Worm (Caenorhabditis elegans) whole organism, L3 larva: ENCODE measurements around the gene tag-120.

ENCODE experiments used
- R02D3.7 ChIP-seq: fragments of 150-350 bp; optimal IDR thresholded peaks from 2 replicates; lab custom pipeline; 2014; ENCODE audit warnings: missing biosample characterization, missing genetic modification characterization
- aly-2 ChIP-seq: fragments of 150-350 bp; optimal IDR thresholded peaks from 2 replicates; lab custom pipeline; 2014; ENCODE audit warnings: missing biosample characterization, missing genetic modification characterization
- ama-1 ChIP-seq: fragments of 150-350 bp; optimal IDR thresholded peaks from 2 replicates; lab custom pipeline; 2018
- ceh-16 ChIP-seq: sonication (generic microtip); optimal IDR thresholded peaks from 2 replicates; lab custom pipeline; 2017; ENCODE audit warnings: missing biosample characterization, missing genetic modification characterization
- ceh-28 ChIP-seq: fragments of 150-350 bp; optimal IDR thresholded peaks from 2 replicates; lab custom pipeline; 2014; ENCODE audit warnings: missing biosample characterization, missing genetic modification reagents, missing genetic modification characterization
- ceh-82 ChIP-seq: fragments of 150-350 bp; optimal IDR thresholded peaks from 2 replicates; lab custom pipeline; 2014; ENCODE audit warnings: missing biosample characterization, missing genetic modification characterization
- ceh-9 ChIP-seq: sonication (generic microtip); optimal IDR thresholded peaks from 2 replicates; lab custom pipeline; 2018; ENCODE audit warnings: missing biosample characterization, missing genetic modification characterization
- egl-27 ChIP-seq: sonication (generic microtip); optimal IDR thresholded peaks from 4 replicates; lab custom pipeline; 2017; ENCODE audit warnings: missing biosample characterization, missing genetic modification reagents, missing genetic modification characterization
- elt-1 ChIP-seq: fragments of 150-350 bp; optimal IDR thresholded peaks from 2 replicates; lab custom pipeline; 2014; ENCODE audit warnings: missing biosample characterization, missing genetic modification characterization
- elt-2 ChIP-seq: sonication (generic microtip); optimal IDR thresholded peaks from 2 replicates; lab custom pipeline; 2016; ENCODE audit warnings: missing genetic modification reagents, mild to moderate bottlenecking, missing genetic modification characterization, missing compliant biosample characterization
- elt-3 ChIP-seq, 3 experiments: fragments of 150-350 bp in 1 of 3; sonication (generic microtip) in 2 of 3; optimal IDR thresholded peaks; 2 replicates in 2 of 3; 4 replicates in 1 of 3; lab custom pipeline; 2014 to 2017; ENCODE audit warnings: missing biosample characterization in 3 of 3, missing genetic modification characterization in 3 of 3
- hmg-11 ChIP-seq: sonication (generic microtip); optimal IDR thresholded peaks from 2 replicates; lab custom pipeline; 2016; ENCODE audit warnings: missing genetic modification characterization, missing compliant biosample characterization
- jun-1 ChIP-seq: fragments of 150-350 bp; optimal IDR thresholded peaks from 2 replicates; lab custom pipeline; 2014; ENCODE audit warnings: missing biosample characterization, missing genetic modification reagents, missing genetic modification characterization
- lin-15B ChIP-seq: fragments of 150-350 bp; optimal IDR thresholded peaks from 2 replicates; lab custom pipeline; 2014; ENCODE audit warnings: missing biosample characterization, missing genetic modification characterization
- lin-39 ChIP-seq: fragments of 150-350 bp; optimal IDR thresholded peaks from 2 replicates; lab custom pipeline; 2018; ENCODE audit warnings: missing biosample characterization, missing genetic modification reagents, missing genetic modification characterization
- lsy-12 ChIP-seq: sonication (generic microtip); optimal IDR thresholded peaks from 2 replicates; lab custom pipeline; 2016; ENCODE audit warnings: mild to moderate bottlenecking, missing genetic modification characterization, missing compliant biosample characterization
- mdl-1 ChIP-seq: fragments of 150-350 bp; optimal IDR thresholded peaks from 2 replicates; lab custom pipeline; 2014; ENCODE audit warnings: missing biosample characterization, missing genetic modification characterization
- mml-1 ChIP-seq: fragments of 150-350 bp; sonication (generic microtip); optimal IDR thresholded peaks from 3 replicates; lab custom pipeline; 2014; ENCODE audit warnings: missing biosample characterization, missing genetic modification characterization
- nfya-1 ChIP-seq: sonication (generic microtip); optimal IDR thresholded peaks from 2 replicates; lab custom pipeline; 2017; ENCODE audit warnings: missing genetic modification characterization, mild to moderate bottlenecking, missing compliant biosample characterization, antibody characterized with exemption, moderate library complexity; ENCODE audit not compliant: insufficient read depth
- nhr-11 ChIP-seq: fragments of 150-350 bp; optimal IDR thresholded peaks from 2 replicates; lab custom pipeline; 2014; ENCODE audit warnings: missing biosample characterization, missing genetic modification characterization
- nhr-12 ChIP-seq: fragments of 150-350 bp; optimal IDR thresholded peaks from 2 replicates; lab custom pipeline; 2014; ENCODE audit warnings: missing biosample characterization, missing genetic modification characterization
- nhr-23 ChIP-seq: fragments of 150-350 bp; optimal IDR thresholded peaks from 2 replicates; lab custom pipeline; 2014; ENCODE audit warnings: missing biosample characterization, missing genetic modification reagents, missing genetic modification characterization
- nhr-237 ChIP-seq: fragments of 150-350 bp; optimal IDR thresholded peaks from 2 replicates; lab custom pipeline; 2014; ENCODE audit warnings: missing biosample characterization, missing genetic modification characterization
- nhr-25 ChIP-seq: sonication (generic microtip); optimal IDR thresholded peaks from 2 replicates; lab custom pipeline; 2017; ENCODE audit warnings: missing biosample characterization, missing genetic modification characterization
- nhr-28 ChIP-seq: fragments of 150-350 bp; optimal IDR thresholded peaks from 2 replicates; lab custom pipeline; 2014; ENCODE audit warnings: missing biosample characterization, missing genetic modification characterization
- nhr-43 ChIP-seq: sonication (generic microtip); optimal IDR thresholded peaks from 2 replicates; lab custom pipeline; 2016; ENCODE audit warnings: mild to moderate bottlenecking, missing genetic modification characterization, missing compliant biosample characterization; ENCODE audit not compliant: poor library complexity, severe bottlenecking
- nhr-77 ChIP-seq: fragments of 150-350 bp; optimal IDR thresholded peaks from 2 replicates; lab custom pipeline; 2014; ENCODE audit warnings: missing biosample characterization, missing genetic modification characterization
- pha-4 ChIP-seq: fragments of 150-350 bp; optimal IDR thresholded peaks from 2 replicates; lab custom pipeline; 2014; ENCODE audit warnings: missing biosample characterization, missing genetic modification reagents, missing genetic modification characterization
- pqm-1 ChIP-seq: fragments of 150-350 bp; optimal IDR thresholded peaks from 2 replicates; lab custom pipeline; 2017; ENCODE audit warnings: missing biosample characterization, missing genetic modification characterization, inconsistent platforms
- sea-2 ChIP-seq: fragments of 150-350 bp; sonication (generic microtip); optimal IDR thresholded peaks from 4 replicates; lab custom pipeline; 2014; ENCODE audit warnings: missing biosample characterization, missing genetic modification reagents, missing genetic modification characterization
- skn-1 ChIP-seq: fragments of 150-350 bp; optimal IDR thresholded peaks from 2 replicates; lab custom pipeline; 2014; ENCODE audit warnings: missing biosample characterization, missing genetic modification characterization
- snpc-4 ChIP-seq: fragments of 150-350 bp; optimal IDR thresholded peaks from 2 replicates; lab custom pipeline; 2014; ENCODE audit warnings: missing biosample characterization, missing genetic modification characterization
- tbx-2 ChIP-seq: sonication (generic microtip); optimal IDR thresholded peaks from 2 replicates; lab custom pipeline; 2016; ENCODE audit warnings: mild to moderate bottlenecking, missing genetic modification characterization, missing compliant biosample characterization
- unc-39 ChIP-seq: sonication (generic microtip); optimal IDR thresholded peaks from 4 replicates; lab custom pipeline; 2017; ENCODE audit warnings: missing biosample characterization, missing genetic modification characterization
- zag-1 ChIP-seq: fragments of 150-350 bp; optimal IDR thresholded peaks from 2 replicates; lab custom pipeline; 2014; ENCODE audit warnings: missing biosample characterization, missing genetic modification characterization
- ztf-11 ChIP-seq: fragments of 150-350 bp; optimal IDR thresholded peaks from 2 replicates; lab custom pipeline; 2014; ENCODE audit warnings: missing biosample characterization, missing genetic modification characterization
- ztf-4 ChIP-seq: fragments of 150-350 bp; optimal IDR thresholded peaks from 2 replicates; lab custom pipeline; 2014; ENCODE audit warnings: missing biosample characterization, missing genetic modification characterization

tag-120 gene

DNA sequence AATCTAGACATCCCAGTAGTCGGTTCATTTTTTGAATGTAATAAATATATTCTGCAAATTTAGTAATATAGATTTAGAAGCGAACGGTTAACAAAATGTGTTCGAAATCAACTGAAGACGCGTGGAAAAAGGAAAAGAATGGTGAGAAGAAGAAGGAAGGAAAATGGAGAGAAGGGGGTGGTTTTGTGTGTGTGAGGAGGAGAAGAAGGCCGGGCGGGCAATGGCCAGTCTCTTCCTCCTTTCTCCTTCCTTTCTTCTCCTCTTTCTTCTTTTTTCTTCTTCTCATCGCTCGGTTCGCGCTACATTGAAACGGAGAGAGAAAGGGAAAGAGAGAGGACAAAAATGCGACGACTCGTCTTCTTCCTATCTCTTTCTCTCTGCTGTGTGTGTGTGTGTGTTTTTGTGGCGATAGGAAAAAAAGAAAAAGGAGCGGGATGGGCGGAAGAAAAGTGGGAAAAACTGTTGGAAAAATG, 17.5 kb downstream of the tag-120 start, which contains the start of gene ztf-9 (continued):
- no peak for TF ChIP-seq sea-2 (GFP tag; lab: Kevin White, UChicago)
- TF ChIP-seq unc-39 (tag; lab: Kevin White, UChicago), result no peak

DNA sequence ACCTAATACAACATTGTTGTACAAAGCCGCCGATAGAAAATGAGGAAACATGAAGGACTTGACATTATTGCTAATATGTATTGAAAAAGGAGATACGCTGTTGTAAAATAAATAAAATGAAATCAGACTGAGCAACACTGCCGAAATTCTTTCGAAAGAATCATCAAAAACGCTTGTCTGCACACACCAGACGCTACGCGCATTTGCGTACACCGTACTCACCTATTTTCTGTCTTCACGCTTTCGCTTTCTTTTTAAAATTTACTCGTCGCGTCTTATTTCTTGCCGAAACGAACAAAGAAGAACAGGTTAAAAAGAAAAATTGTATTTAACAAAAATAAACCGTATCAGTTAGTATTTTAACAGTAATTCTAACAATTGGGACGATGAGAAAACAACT, 18.9 kb downstream of the tag-120 start:
- peak; percentile 72 for TF ChIP-seq hmg-11 (tag; lab: Kevin White, UChicago)
- TF ChIP-seq pha-4 (tag; lab: Kevin White, UChicago), result peak; percentile 57
- TF ChIP-seq lin-15B, result peak; percentile 41
- TF ChIP-seq nhr-23 (tag; lab: Kevin White, UChicago), result peak; percentile 41
- TF ChIP-seq snpc-4, result peak; percentile 18
- TF ChIP-seq nhr-25 (tag; lab: Kevin White, UChicago), result peak; percentile 51
- TF ChIP-seq elt-2, result peak; percentile 11
- no peak for TF ChIP-seq mdl-1 (tag; lab: Kevin White, UChicago)
- TF ChIP-seq skn-1 (tag; lab: Kevin White, UChicago), result peak; percentile 22
- TF ChIP-seq tbx-2 (tag; lab: Kevin White, UChicago), result no peak
- TF ChIP-seq ceh-16 (tag; lab: Kevin White, UChicago), result no peak
- no peak for TF ChIP-seq aly-2 (tag; lab: Kevin White, UChicago)
- TF ChIP-seq nfya-1 (tag; lab: Kevin White, UChicago), result no peak
- TF ChIP-seq lsy-12 (tag; lab: Kevin White, UChicago), result peak; percentile 15

DNA sequence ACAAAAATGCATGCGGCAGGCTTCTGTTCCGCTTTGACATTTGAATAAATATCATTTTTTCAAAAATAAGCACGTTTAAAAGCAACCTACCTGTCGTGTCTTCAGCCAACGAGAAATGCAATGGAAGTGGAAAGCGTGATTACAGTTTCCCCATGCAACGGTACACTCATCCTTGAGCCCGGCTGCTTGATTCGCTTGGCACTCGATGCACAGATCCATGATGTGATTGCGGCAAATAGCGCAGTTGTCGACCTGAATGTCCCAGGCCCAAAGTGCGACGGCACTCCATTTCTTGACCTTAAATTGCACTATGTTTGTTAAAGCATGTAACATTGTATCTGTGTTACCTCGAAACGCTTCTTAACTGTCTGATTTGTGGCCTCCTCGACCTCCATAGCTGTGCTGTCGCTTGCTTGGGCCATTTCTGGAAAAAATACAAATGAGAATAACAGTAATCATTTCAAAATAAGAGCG, 19.5 kb downstream of the tag-120 start, which contains the start of gene rbx-1:
Gene rbx-1, minus strand, starts transcription at position 424 of the 474 bp plus-strand sequence.
- TF ChIP-seq mdl-1 (tag; lab: Kevin White, UChicago) (no peak), lin-39 (tag; lab: Kevin White, UChicago) (no peak), unc-39 (tag; lab: Kevin White, UChicago) (no peak), mml-1 (no peak), nhr-11 (tag; lab: Kevin White, UChicago) (no peak), skn-1 (tag; lab: Kevin White, UChicago) (no peak), nhr-237 (no peak), elt-3 (tag; optimal IDR thresholded peaks at IDR 0.05; lab: Kevin White, UChicago) (no peak), ceh-9 (tag; lab: Kevin White, UChicago) (no peak), elt-1 (tag; lab: Kevin White, UChicago) (no peak), ceh-82 (tag; lab: Kevin White, UChicago) (no peak), ztf-4 (tag; lab: Kevin White, UChicago) (no peak), ama-1 (no peak), pqm-1 (no peak), ceh-28 (no peak), egl-27 (no peak), nfya-1 (tag; lab: Kevin White, UChicago) (no peak), hmg-11 (tag; lab: Kevin White, UChicago) (no peak), ztf-11 (tag; lab: Kevin White, UChicago) (no peak), nhr-28 (no peak)

DNA sequence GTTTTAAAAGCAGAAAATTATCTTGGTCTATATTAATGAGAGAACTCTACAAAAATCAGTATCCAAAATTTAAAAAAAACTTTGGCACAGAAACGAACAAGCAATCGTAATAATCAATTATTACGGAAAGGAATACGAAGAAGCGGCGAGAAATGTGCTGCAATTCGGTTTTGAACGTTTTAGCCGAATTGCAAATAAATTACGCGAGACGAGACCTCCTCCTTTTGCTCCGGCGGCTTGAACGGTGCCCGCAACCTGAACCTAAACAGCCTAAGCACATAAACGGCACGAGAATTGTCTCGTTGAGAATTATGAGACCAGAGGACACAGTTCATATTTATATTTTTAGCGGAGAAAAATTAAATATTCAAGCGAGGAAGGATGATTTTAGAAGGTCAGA, 20.2 kb downstream of the tag-120 start:
- TF ChIP-seq ama-1 (peak; percentile 32), nhr-43 (no peak)

DNA sequence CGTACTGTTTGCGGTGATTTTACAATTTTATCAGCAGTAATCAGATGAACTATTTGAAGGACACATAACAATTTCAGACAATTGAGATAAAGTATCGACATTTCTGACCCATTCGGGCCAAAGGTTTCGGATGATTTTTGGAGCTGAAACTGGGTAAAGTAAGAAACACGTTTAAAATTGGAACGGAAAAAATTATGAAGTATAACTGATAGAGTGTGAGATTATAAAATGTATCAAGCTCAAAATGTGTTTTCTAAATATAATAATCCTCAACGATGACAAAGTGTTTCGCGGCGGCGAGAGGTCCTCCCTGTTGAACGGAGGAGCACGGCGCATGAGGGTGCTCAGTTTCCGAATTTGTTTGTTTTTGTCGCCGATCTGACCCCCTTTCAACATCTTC, 24.1 kb downstream of the tag-120 start, which contains the start of gene ZK287.4:
Gene ZK287.4, minus strand, starts transcription at position 101 of the 400 bp plus-strand sequence.
- TF ChIP-seq mdl-1 (tag; lab: Kevin White, UChicago) (no peak), R02D3.7 (tag; lab: Kevin White, UChicago) (no peak), egl-27 (no peak), nhr-23 (tag; lab: Kevin White, UChicago) (no peak), zag-1 (no peak), nhr-237 (no peak), lsy-12 (tag; lab: Kevin White, UChicago) (no peak), jun-1 (tag; lab: Kevin White, UChicago) (no peak), pqm-1 (no peak), aly-2 (tag; lab: Kevin White, UChicago) (no peak), nhr-12 (tag; lab: Kevin White, UChicago) (no peak), nhr-43 (no peak), mml-1 (no peak), ceh-9 (tag; lab: Kevin White, UChicago) (no peak), ceh-28 (no peak), nhr-77 (no peak), ama-1 (no peak), nfya-1 (tag; lab: Kevin White, UChicago) (no peak), unc-39 (tag; lab: Kevin White, UChicago) (no peak), skn-1 (tag; lab: Kevin White, UChicago) (no peak)
- TF ChIP-seq, all 47 proteins: peak for 0
